Fruit fly (Drosophila melanogaster): Measurements from ENCODE around the gene SC35.

DNA sequence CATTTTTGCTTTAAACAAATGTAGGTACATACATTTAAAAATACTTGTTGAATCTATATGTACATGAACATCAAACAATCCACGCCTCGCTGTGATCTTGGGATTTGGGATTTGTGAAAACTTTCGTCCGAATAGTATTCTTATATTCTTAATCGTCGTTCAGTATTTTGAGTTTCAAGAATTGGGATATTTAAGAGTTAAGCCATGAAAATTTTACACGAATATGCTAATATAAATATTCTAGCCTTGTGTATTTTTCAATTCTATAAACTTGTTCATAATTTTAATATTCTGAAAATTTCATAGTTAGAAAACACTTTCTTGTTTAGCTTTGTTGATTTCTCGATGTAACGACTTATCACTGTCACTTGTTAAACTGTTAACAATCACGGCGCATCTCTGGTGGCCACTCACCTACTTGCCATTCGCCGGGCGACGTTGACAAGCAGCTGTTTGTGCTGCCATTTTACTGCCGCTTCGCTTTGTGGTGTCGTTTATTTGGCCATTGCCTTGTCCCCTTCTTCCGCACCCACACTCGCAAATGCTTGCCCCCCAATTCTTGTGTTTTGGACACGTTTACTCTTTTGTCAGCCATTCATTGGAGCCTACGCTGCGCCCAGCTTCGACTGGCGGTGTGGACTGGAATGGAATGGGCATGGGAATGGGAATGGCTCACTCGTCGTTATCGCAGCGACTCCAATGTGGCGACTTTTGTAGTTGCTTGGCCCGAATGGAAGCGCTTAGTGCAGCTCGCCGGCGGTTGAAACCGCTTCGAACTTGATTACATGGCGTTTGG lies 1.7 kb upstream of the SC35 start:
- TF ChIP-seq h (optimal IDR thresholded peaks at IDR 0.05) = no peak
- no peak for TF ChIP-seq Sin3A (optimal IDR thresholded peaks at IDR 0.05)

Data from Kc167 (cell line).